Fruit fly (Drosophila melanogaster) whole organism, embryonic: ENCODE measurements around the gene Upf1.

Experiments used
- Antp ChIP-seq: fragments of 200-800 bp; sonication (Bioruptor generic); optimal IDR thresholded peaks from 3 replicates; lab custom pipeline; 2016; ENCODE audit warnings: missing biosample characterization, missing genetic modification characterization
- Asciz ChIP-seq: fragments of 200-800 bp; sonication (Bioruptor generic); optimal IDR thresholded peaks from 2 replicates; lab custom pipeline; 2017; ENCODE audit warnings: missing biosample characterization, mild to moderate bottlenecking, missing genetic modification characterization, missing genetic modification reagents
- Atf-2 ChIP-seq: fragments of 200-800 bp; sonication (Bioruptor generic); optimal IDR thresholded peaks from 2 replicates; lab custom pipeline; 2016; ENCODE audit warnings: missing biosample characterization, missing genetic modification characterization
- Bteb2 ChIP-seq: fragments of 200-800 bp; sonication (Bioruptor generic); optimal IDR thresholded peaks from 2 replicates; lab custom pipeline; 2016; ENCODE audit warnings: missing biosample characterization, missing genetic modification characterization
- CG12155 ChIP-seq: fragments of 200-800 bp; sonication (Bioruptor generic); optimal IDR thresholded peaks from 3 replicates; lab custom pipeline; 2016; ENCODE audit warnings: missing biosample characterization, missing genetic modification characterization
- CG14965 ChIP-seq: fragments of 200-800 bp; sonication (Bioruptor generic); optimal IDR thresholded peaks from 2 replicates; lab custom pipeline; 2016; ENCODE audit warnings: missing biosample characterization, missing genetic modification characterization, borderline replicate concordance
- CG16813 ChIP-seq: fragments of 200-800 bp; sonication (Bioruptor generic); IDR thresholded peaks from 3 replicates; pipeline ENCODE4 v1.3.6; 2022; ENCODE audit warnings: missing biosample characterization, missing genetic modification characterization; ENCODE audit not compliant: partially characterized antibody
- CG2202 ChIP-seq: fragments of 200-800 bp; sonication (Bioruptor generic); optimal IDR thresholded peaks from 2 replicates; lab custom pipeline; 2018; ENCODE audit warnings: missing biosample characterization, mild to moderate bottlenecking, missing genetic modification characterization
- CG30020 ChIP-seq: fragments of 200-800 bp; optimal IDR thresholded peaks from 2 replicates; lab custom pipeline; 2019; ENCODE audit warnings: missing biosample characterization, mild to moderate bottlenecking, missing genetic modification characterization, moderate library complexity
- CG31365 ChIP-seq: fragments of 200-800 bp; sonication (Bioruptor generic); optimal IDR thresholded peaks from 2 replicates; lab custom pipeline; 2018; ENCODE audit warnings: missing biosample characterization, mild to moderate bottlenecking, missing genetic modification characterization
- CG34376 ChIP-seq: fragments of 200-800 bp; sonication (Bioruptor generic); optimal IDR thresholded peaks from 2 replicates; lab custom pipeline; 2018; ENCODE audit warnings: missing biosample characterization, mild to moderate bottlenecking, missing genetic modification characterization
- CG6854 ChIP-seq: fragments of 200-800 bp; sonication (Bioruptor generic); optimal IDR thresholded peaks from 3 replicates; lab custom pipeline; 2017; ENCODE audit warnings: missing biosample characterization, mild to moderate bottlenecking, missing genetic modification characterization
- CG7372 ChIP-seq: fragments of 200-800 bp; sonication (Bioruptor generic); IDR thresholded peaks from 2 replicates; pipeline ENCODE4 v1.3.6; 2022; ENCODE audit warnings: missing biosample characterization, missing genetic modification characterization
- CG8765 ChIP-seq: fragments of 200-800 bp; sonication (Bioruptor generic); IDR thresholded peaks from 2 replicates; pipeline ENCODE4 v1.3.6; 2022; ENCODE audit warnings: missing biosample characterization, missing genetic modification characterization
- CHES-1-like ChIP-seq: fragments of 200-800 bp; sonication (Bioruptor generic); optimal IDR thresholded peaks from 2 replicates; lab custom pipeline; 2016; ENCODE audit warnings: missing biosample characterization, missing genetic modification characterization
- Camta ChIP-seq: fragments of 200-800 bp; sonication (Bioruptor generic); optimal IDR thresholded peaks from 2 replicates; lab custom pipeline; 2016; ENCODE audit warnings: missing biosample characterization, missing genetic modification characterization
- D19A ChIP-seq: fragments of 200-800 bp; optimal IDR thresholded peaks from 3 replicates; lab custom pipeline; 2019; ENCODE audit warnings: missing biosample characterization, mild to moderate bottlenecking, missing genetic modification characterization, moderate library complexity
- Dp ChIP-seq: fragments of 200-800 bp; sonication (Bioruptor generic); optimal IDR thresholded peaks from 2 replicates; lab custom pipeline; 2018; ENCODE audit warnings: missing biosample characterization, mild to moderate bottlenecking, missing genetic modification characterization, moderate library complexity
- E2f2 ChIP-seq: fragments of 200-800 bp; sonication (Bioruptor generic); IDR thresholded peaks from 2 replicates; pipeline ENCODE4 v1.3.6; 2022; ENCODE audit warnings: missing biosample characterization, missing genetic modification characterization
- Hr39 ChIP-seq: fragments of >200 bp; optimal IDR thresholded peaks from 2 replicates; lab custom pipeline; 2017
- Jarid2 ChIP-seq: fragments of 200-800 bp; sonication (Bioruptor generic); optimal IDR thresholded peaks from 3 replicates; lab custom pipeline; 2017; ENCODE audit warnings: mild to moderate bottlenecking, missing biosample characterization, missing genetic modification reagents, missing genetic modification characterization
- Lim3 ChIP-seq: fragments of 200-800 bp; sonication (Bioruptor generic); IDR thresholded peaks from 2 replicates; pipeline ENCODE4 v1.3.6; 2022; ENCODE audit warnings: missing biosample characterization, missing genetic modification characterization
- MTF-1 ChIP-seq: fragments of 200-800 bp; sonication (Bioruptor generic); optimal IDR thresholded peaks from 2 replicates; lab custom pipeline; 2018; ENCODE audit warnings: missing biosample characterization, mild to moderate bottlenecking, missing genetic modification characterization, borderline replicate concordance
- NK7.1 ChIP-seq: fragments of 200-800 bp; sonication (Bioruptor generic); optimal IDR thresholded peaks from 3 replicates; lab custom pipeline; 2016; ENCODE audit warnings: missing biosample characterization, missing genetic modification characterization
- Neu2 ChIP-seq: fragments of 200-800 bp; sonication (Bioruptor generic); optimal IDR thresholded peaks from 3 replicates; lab custom pipeline; 2016; ENCODE audit warnings: missing biosample characterization, missing genetic modification characterization, borderline replicate concordance
- Nf-YC ChIP-seq: fragments of 200-800 bp; optimal IDR thresholded peaks from 3 replicates; lab custom pipeline; 2019; ENCODE audit warnings: missing biosample characterization, mild to moderate bottlenecking, missing genetic modification characterization, moderate library complexity
- Side ChIP-seq: fragments of 200-800 bp; sonication (Bioruptor generic); optimal IDR thresholded peaks from 2 replicates; lab custom pipeline; 2016; ENCODE audit warnings: missing biosample characterization, missing genetic modification characterization
- Sin3A ChIP-seq: fragments of >200 bp; optimal IDR thresholded peaks from 2 replicates; lab custom pipeline; 2018
- Sox100B ChIP-seq: fragments of 200-800 bp; sonication (Bioruptor generic); optimal IDR thresholded peaks from 3 replicates; lab custom pipeline; 2018; ENCODE audit warnings: missing biosample characterization, mild to moderate bottlenecking, missing genetic modification characterization
- az2 ChIP-seq: fragments of 200-800 bp; sonication (Bioruptor generic); optimal IDR thresholded peaks from 3 replicates; lab custom pipeline; 2016; ENCODE audit warnings: missing biosample characterization, missing genetic modification characterization
- bsh ChIP-seq, 2 experiments: fragments of 200-800 bp; sonication (Bioruptor generic); optimal IDR thresholded peaks; 2 replicates each; lab custom pipeline; 2017 to 2018; ENCODE audit warnings: mild to moderate bottlenecking in 2 of 2, missing biosample characterization in 2 of 2, missing genetic modification characterization in 2 of 2, moderate library complexity in 1 of 2
- cato ChIP-seq: fragments of 200-800 bp; sonication (Bioruptor generic); optimal IDR thresholded peaks from 2 replicates; lab custom pipeline; 2016; ENCODE audit warnings: missing biosample characterization, missing genetic modification characterization, borderline replicate concordance
- corto ChIP-seq: fragments of 200-800 bp; sonication (Bioruptor generic); optimal IDR thresholded peaks from 2 replicates; lab custom pipeline; 2016; ENCODE audit warnings: missing biosample characterization, mild to moderate bottlenecking, missing genetic modification characterization, moderate library complexity
- crc ChIP-seq: fragments of 200-800 bp; sonication (Bioruptor generic); optimal IDR thresholded peaks from 2 replicates; lab custom pipeline; 2016; ENCODE audit warnings: missing biosample characterization, missing genetic modification characterization
- dati ChIP-seq: fragments of 200-800 bp; sonication (Bioruptor generic); IDR thresholded peaks from 2 replicates; pipeline ENCODE4 v1.3.6; 2022; ENCODE audit warnings: missing biosample characterization, missing genetic modification characterization
- dysf ChIP-seq: fragments of 200-800 bp; sonication (Bioruptor generic); IDR thresholded peaks from 3 replicates; pipeline ENCODE4 v1.3.6; 2022; ENCODE audit warnings: missing biosample characterization, missing genetic modification characterization
- eyg ChIP-seq: fragments of 200-800 bp; sonication (Bioruptor generic); optimal IDR thresholded peaks from 3 replicates; lab custom pipeline; 2016; ENCODE audit warnings: missing biosample characterization, missing genetic modification characterization
- fu2 ChIP-seq: fragments of 200-800 bp; sonication (Bioruptor generic); optimal IDR thresholded peaks from 2 replicates; lab custom pipeline; 2016; ENCODE audit warnings: missing biosample characterization, missing genetic modification characterization
- gfzf ChIP-seq: fragments of 200-800 bp; sonication (Bioruptor generic); optimal IDR thresholded peaks from 2 replicates; lab custom pipeline; 2016; ENCODE audit warnings: missing biosample characterization, mild to moderate bottlenecking, missing genetic modification characterization, moderate library complexity
- hkb ChIP-seq, 2 experiments: fragments of 200-800 bp in 1 of 2; fragments of >200 bp in 1 of 2; sonication (Bioruptor generic) in 1 of 2; IDR thresholded peaks in 1 of 2; optimal IDR thresholded peaks in 1 of 2; 2 replicates each; pipeline versions ENCODE4 v1.3.6 to Lab custom; 2017 to 2022; ENCODE audit warnings: missing biosample characterization in 1 of 2, missing genetic modification characterization in 1 of 2
- ind ChIP-seq: fragments of 200-800 bp; sonication (Bioruptor generic); optimal IDR thresholded peaks from 3 replicates; lab custom pipeline; 2016; ENCODE audit warnings: missing biosample characterization, missing genetic modification characterization
- ken ChIP-seq: fragments of 200-800 bp; sonication (Bioruptor generic); IDR thresholded peaks from 3 replicates; pipeline ENCODE4 v1.3.6; 2022; ENCODE audit warnings: missing biosample characterization, missing genetic modification characterization
- maf-S ChIP-seq: fragments of 200-800 bp; sonication (Bioruptor generic); optimal IDR thresholded peaks from 2 replicates; lab custom pipeline; 2016; ENCODE audit warnings: missing biosample characterization, missing genetic modification characterization
- schlank ChIP-seq: fragments of 200-800 bp; sonication (Bioruptor generic); optimal IDR thresholded peaks from 2 replicates; lab custom pipeline; 2018; ENCODE audit warnings: missing biosample characterization, mild to moderate bottlenecking, missing genetic modification characterization
- scrt ChIP-seq: fragments of 200-800 bp; sonication (Bioruptor generic); optimal IDR thresholded peaks from 2 replicates; lab custom pipeline; 2018; ENCODE audit warnings: missing biosample characterization, mild to moderate bottlenecking, missing genetic modification characterization, moderate library complexity
- sens ChIP-seq: fragments of 200-800 bp; sonication (Bioruptor generic); peaks from one replicate; lab custom pipeline; 2016; ENCODE audit warnings: missing biosample characterization, missing genetic modification characterization
- slbo ChIP-seq: fragments of 200-800 bp; sonication (Bioruptor generic); IDR thresholded peaks from 2 replicates; pipeline ENCODE4 v1.3.6; 2022; ENCODE audit warnings: missing biosample characterization, missing genetic modification characterization
- tna ChIP-seq: fragments of 200-800 bp; sonication (Bioruptor generic); IDR thresholded peaks from 2 replicates; pipeline ENCODE4 v1.3.6; 2022; ENCODE audit warnings: missing biosample characterization, missing genetic modification characterization; ENCODE audit not compliant: partially characterized antibody
- usp ChIP-seq: fragments of >200 bp; optimal IDR thresholded peaks from 2 replicates; lab custom pipeline; 2017; ENCODE audit warnings: missing biosample characterization, missing genetic modification characterization
- vnd ChIP-seq: fragments of 200-800 bp; sonication (Bioruptor generic); IDR thresholded peaks from 3 replicates; pipeline ENCODE4 v1.3.6; 2022; ENCODE audit warnings: missing biosample characterization, missing genetic modification characterization; ENCODE audit not compliant: partially characterized antibody
- zfh1 ChIP-seq: fragments of 200-800 bp; sonication (Bioruptor generic); IDR thresholded peaks from 3 replicates; pipeline ENCODE4 v1.3.6; 2022; ENCODE audit warnings: missing biosample characterization, missing genetic modification characterization

Upf1 gene

DNA sequence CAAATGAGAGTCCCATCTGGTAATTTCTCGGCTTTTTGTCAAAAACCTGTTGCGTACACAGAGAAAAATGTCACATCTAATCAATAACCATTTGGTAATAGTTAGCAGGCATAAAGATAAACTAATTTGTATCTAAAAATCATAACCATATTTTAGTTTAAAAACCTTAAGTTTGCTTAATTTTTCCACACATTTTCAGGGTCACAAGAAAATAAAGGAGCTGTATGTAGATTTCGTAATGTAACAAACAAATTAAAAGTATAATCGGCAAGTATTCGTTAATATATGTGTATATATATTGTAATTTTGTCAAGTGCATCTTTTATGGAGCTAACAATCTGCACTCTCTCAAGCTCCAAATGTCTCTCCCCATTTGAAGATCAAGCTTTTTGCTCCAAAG is 15.8 kb upstream of the Upf1 start (continued):
- TF ChIP-seq MTF-1 (GFP tag; lab: Kevin White, UChicago) (peak; percentile 65), az2 (GFP tag; lab: Kevin White, UChicago) (peak; percentile 86), CG14965 (GFP tag; lab: Kevin White, UChicago) (no peak), corto (GFP tag; lab: Kevin White, UChicago) (peak; percentile 64), Antp (GFP tag; lab: Kevin White, UChicago) (peak; percentile 53), Neu2 (GFP tag; lab: Kevin White, UChicago) (no peak), Atf-2 (GFP tag; lab: Kevin White, UChicago) (peak; percentile 69), fu2 (GFP tag; lab: Kevin White, UChicago) (peak; percentile 46), Side (GFP tag; lab: Kevin White, UChicago) (peak; percentile 62), NK7.1 (peak; percentile 60), Bteb2 (GFP tag; lab: Kevin White, UChicago) (peak; percentile 61), cato (peak; percentile 81), Sin3A (lab: Kevin White, UChicago) (no peak), CG16813 (GFP tag; lab: Robert Waterston, UW) (no peak), dysf (GFP tag; lab: Robert Waterston, UW) (peak; percentile 95), dati (GFP tag; lab: Robert Waterston, UW) (0 out of 2 replicates have a peak, but pooled peaks have one; percentile 16), slbo (GFP tag; lab: Robert Waterston, UW) (peak; percentile 81), zfh1 (GFP tag; lab: Robert Waterston, UW) (peak; percentile 87), ken (GFP tag; lab: Robert Waterston, UW) (peak; percentile 79; the same call in 2 of the 3 replicates), Asciz (GFP tag; lab: Kevin White, UChicago) (peak; percentile 89), CG7372 (peak; percentile 88), Camta (GFP tag; lab: Kevin White, UChicago) (peak; percentile 84), tna (no peak), Lim3 (GFP tag; lab: Robert Waterston, UW) (0 out of 2 replicates have a peak, but pooled peaks have one; percentile 22), vnd (GFP tag; lab: Robert Waterston, UW) (no peak), CG12155 (GFP tag; lab: Kevin White, UChicago) (peak; percentile 75), ind (peak; percentile 82), sens (GFP tag; lab: Kevin White, UChicago) (peak; percentile 98), Hr39 (lab: Kevin White, UChicago) (no peak), schlank (tag; lab: Kevin White, UChicago) (peak; percentile 35), CG8765 (GFP tag; lab: Robert Waterston, UW) (0 out of 2 replicates have a peak, but pooled peaks have one; percentile 18), hkb (optimal IDR thresholded peaks at IDR 0.05; lab: Kevin White, UChicago) (no peak), hkb (GFP tag; IDR thresholded peaks at IDR 0.05; lab: Robert Waterston, UW) (peak; percentile 87), D19A (tag; lab: Kevin White, UChicago) (peak; percentile 90), E2f2 (peak; percentile 73), CG6854 (peak; percentile 81), eyg (GFP tag; lab: Kevin White, UChicago) (peak; percentile 71), bsh (GFP tag; optimal IDR thresholded peaks at IDR 0.05; lab: Kevin White, UChicago) (peak; percentile 76 to 93), Dp (GFP tag; lab: Kevin White, UChicago) (no peak), CG31365 (tag; lab: Kevin White, UChicago) (peak; percentile 52), CG2202 (tag; lab: Kevin White, UChicago) (peak; percentile 69), CG30020 (peak; percentile 72), maf-S (GFP tag; lab: Kevin White, UChicago) (peak; percentile 58), gfzf (GFP tag; lab: Kevin White, UChicago) (no peak), Jarid2 (GFP tag; lab: Kevin White, UChicago) (peak; percentile 58), CHES-1-like (GFP tag; lab: Kevin White, UChicago) (peak; percentile 61), Nf-YC (peak; percentile 85), usp (GFP tag; lab: Kevin White, UChicago) (no peak), scrt (peak; percentile 87), Sox100B (GFP tag; lab: Kevin White, UChicago) (peak; percentile 91), CG34376 (GFP tag; lab: Kevin White, UChicago) (peak; percentile 82), crc (GFP tag; lab: Kevin White, UChicago) (peak; percentile 63)
